Fruit fly (Drosophila melanogaster) whole organism, embryonic: Measurements from ENCODE around the gene CG4596.

Experiments
- Aef1 ChIP-seq: fragments of 200-800 bp; sonication (Bioruptor generic); IDR thresholded peaks from 3 replicates; pipeline ENCODE4 v1.3.6; 2022; ENCODE audit warnings: missing biosample characterization, missing genetic modification characterization
- Blimp-1 ChIP-seq: fragments of 200-800 bp; sonication (Bioruptor generic); optimal IDR thresholded peaks from 3 replicates; lab custom pipeline; 2018; ENCODE audit warnings: missing biosample characterization, missing genetic modification characterization, mild to moderate bottlenecking, moderate library complexity, missing genetic modification reagents
- BtbVII ChIP-seq: fragments of 200-800 bp; sonication (Bioruptor generic); optimal IDR thresholded peaks from 3 replicates; lab custom pipeline; 2017; ENCODE audit warnings: missing biosample characterization, mild to moderate bottlenecking, missing genetic modification characterization
- CG10267 ChIP-seq: fragments of 200-800 bp; sonication (Bioruptor generic); optimal IDR thresholded peaks from 2 replicates; lab custom pipeline; 2018; ENCODE audit warnings: missing biosample characterization, mild to moderate bottlenecking, missing genetic modification characterization, moderate library complexity
- CG10321 ChIP-seq: fragments of 200-800 bp; sonication (Bioruptor generic); IDR thresholded peaks from 2 replicates; pipeline ENCODE4 v1.3.6; 2022; ENCODE audit warnings: missing biosample characterization, missing genetic modification characterization
- CG12299 ChIP-seq: fragments of 200-800 bp; sonication (Bioruptor generic); optimal IDR thresholded peaks from 2 replicates; lab custom pipeline; 2018; ENCODE audit warnings: missing biosample characterization, mild to moderate bottlenecking, missing genetic modification characterization
- CG12769 ChIP-seq: fragments of 200-800 bp; sonication (Bioruptor generic); optimal IDR thresholded peaks from 2 replicates; lab custom pipeline; 2019; ENCODE audit warnings: missing biosample characterization, mild to moderate bottlenecking, missing genetic modification characterization, moderate library complexity
- CG13296 ChIP-seq: fragments of 200-800 bp; sonication (Bioruptor generic); optimal IDR thresholded peaks from 3 replicates; lab custom pipeline; 2018; ENCODE audit warnings: missing biosample characterization, mild to moderate bottlenecking, missing genetic modification characterization
- CG15514 ChIP-seq: fragments of 200-800 bp; sonication (Bioruptor generic); optimal IDR thresholded peaks from 3 replicates; lab custom pipeline; 2017; ENCODE audit warnings: missing biosample characterization, missing genetic modification characterization, mild to moderate bottlenecking, moderate library complexity, missing genetic modification reagents
- CG15696 ChIP-seq: fragments of 200-800 bp; sonication (Bioruptor generic); optimal IDR thresholded peaks from 2 replicates; lab custom pipeline; 2019; ENCODE audit warnings: missing biosample characterization, mild to moderate bottlenecking, missing genetic modification characterization, moderate library complexity
- CG1647 ChIP-seq: fragments of 200-800 bp; sonication (Bioruptor generic); optimal IDR thresholded peaks from 3 replicates; lab custom pipeline; 2016; ENCODE audit warnings: missing biosample characterization, missing genetic modification characterization
- CG16779 ChIP-seq: fragments of 200-800 bp; sonication (Bioruptor generic); IDR thresholded peaks from 2 replicates; pipeline ENCODE4 v1.3.6; 2022; ENCODE audit warnings: missing biosample characterization, missing genetic modification characterization
- CG17829 ChIP-seq: fragments of 200-800 bp; optimal IDR thresholded peaks from 2 replicates; lab custom pipeline; 2019; ENCODE audit warnings: missing biosample characterization, mild to moderate bottlenecking, missing genetic modification characterization, moderate library complexity
- CG18764 ChIP-seq: fragments of 200-800 bp; sonication (Bioruptor generic); optimal IDR thresholded peaks from 3 replicates; lab custom pipeline; 2016; ENCODE audit warnings: missing biosample characterization, missing genetic modification characterization
- CG2712 ChIP-seq: fragments of 200-800 bp; optimal IDR thresholded peaks from 3 replicates; lab custom pipeline; 2019; ENCODE audit warnings: missing biosample characterization, mild to moderate bottlenecking, missing genetic modification characterization, moderate library complexity
- CG4424 ChIP-seq: fragments of 200-800 bp; sonication (Bioruptor generic); optimal IDR thresholded peaks from 3 replicates; lab custom pipeline; 2016; ENCODE audit warnings: missing biosample characterization, missing genetic modification characterization
- CG4820 ChIP-seq: fragments of 200-800 bp; sonication (Bioruptor generic); optimal IDR thresholded peaks from 3 replicates; lab custom pipeline; 2016; ENCODE audit warnings: missing biosample characterization, missing genetic modification characterization
- CG6854 ChIP-seq: fragments of 200-800 bp; sonication (Bioruptor generic); optimal IDR thresholded peaks from 3 replicates; lab custom pipeline; 2017; ENCODE audit warnings: missing biosample characterization, mild to moderate bottlenecking, missing genetic modification characterization
- CG8089 ChIP-seq: fragments of 200-800 bp; sonication (Bioruptor generic); optimal IDR thresholded peaks from 3 replicates; lab custom pipeline; 2016; ENCODE audit warnings: missing biosample characterization, missing genetic modification characterization
- CG8290 ChIP-seq, 3 experiments: fragments of 200-800 bp; sonication (Bioruptor generic); optimal IDR thresholded peaks; 2 replicates each; lab custom pipeline; 2016 to 2019; ENCODE audit warnings: missing biosample characterization in 3 of 3, missing genetic modification characterization in 3 of 3, mild to moderate bottlenecking in 2 of 3, moderate library complexity in 1 of 3
- CG8388 ChIP-seq: fragments of 200-800 bp; sonication (Bioruptor generic); optimal IDR thresholded peaks from 2 replicates; lab custom pipeline; 2019; ENCODE audit warnings: missing biosample characterization, mild to moderate bottlenecking, missing genetic modification characterization, moderate library complexity
- CG9437 ChIP-seq: fragments of 200-800 bp; sonication (Bioruptor generic); optimal IDR thresholded peaks from 2 replicates; lab custom pipeline; 2018; ENCODE audit warnings: missing biosample characterization, mild to moderate bottlenecking, missing genetic modification characterization
- CG9817 ChIP-seq: fragments of 200-800 bp; sonication (Bioruptor generic); optimal IDR thresholded peaks from 2 replicates; lab custom pipeline; 2018; ENCODE audit warnings: missing biosample characterization, mild to moderate bottlenecking, missing genetic modification characterization, moderate library complexity
- Dip2 ChIP-seq: fragments of 200-800 bp; sonication (Bioruptor generic); IDR thresholded peaks from 2 replicates; pipeline ENCODE4 v1.3.6; 2022; ENCODE audit warnings: missing biosample characterization, missing genetic modification characterization
- Drgx ChIP-seq: fragments of 200-800 bp; sonication (Bioruptor generic); IDR thresholded peaks from 2 replicates; pipeline ENCODE4 v1.3.6; 2022; ENCODE audit warnings: missing biosample characterization, missing genetic modification characterization
- GATAe ChIP-seq: fragments of 200-800 bp; sonication (Bioruptor generic); conservative IDR thresholded peaks from 2 replicates; pipeline ENCODE4 v1.3.6; 2022; ENCODE audit warnings: missing biosample characterization, missing genetic modification characterization
- Hey ChIP-seq: fragments of 200-800 bp; sonication (Bioruptor generic); optimal IDR thresholded peaks from 3 replicates; lab custom pipeline; 2018; ENCODE audit warnings: missing biosample characterization, mild to moderate bottlenecking, missing genetic modification characterization
- Hmr ChIP-seq: fragments of 200-800 bp; sonication (Bioruptor generic); optimal IDR thresholded peaks from 3 replicates; lab custom pipeline; 2017; ENCODE audit warnings: mild to moderate bottlenecking, missing biosample characterization, missing genetic modification reagents, missing genetic modification characterization
- Meics ChIP-seq: fragments of 200-800 bp; sonication (Bioruptor generic); optimal IDR thresholded peaks from 2 replicates; lab custom pipeline; 2017; ENCODE audit warnings: missing biosample characterization, mild to moderate bottlenecking, missing genetic modification characterization
- Side ChIP-seq: fragments of 200-800 bp; sonication (Bioruptor generic); optimal IDR thresholded peaks from 2 replicates; lab custom pipeline; 2016; ENCODE audit warnings: missing biosample characterization, missing genetic modification characterization
- Spps ChIP-seq: fragments of 200-800 bp; sonication (Bioruptor generic); optimal IDR thresholded peaks from 2 replicates; lab custom pipeline; 2018; ENCODE audit warnings: missing biosample characterization, mild to moderate bottlenecking, missing genetic modification characterization
- Trl ChIP-seq, 3 experiments: fragments of >200 bp in 2 of 3; fragments of 200-800 bp in 1 of 3; sonication (Bioruptor generic) in 1 of 3; optimal IDR thresholded peaks; 2 replicates in 1 of 3; 3 replicates in 2 of 3; lab custom pipeline; 2016 to 2017; ENCODE audit warnings: missing biosample characterization in 1 of 3, missing genetic modification characterization in 1 of 3
- chif ChIP-seq, 2 experiments: fragments of 200-800 bp; sonication (Bioruptor generic); optimal IDR thresholded peaks; 3 replicates each; lab custom pipeline; 2016; ENCODE audit warnings: missing biosample characterization in 2 of 2, missing genetic modification characterization in 2 of 2
- crol ChIP-seq: fragments of 200-800 bp; sonication (Bioruptor generic); IDR thresholded peaks from 2 replicates; pipeline ENCODE4 v1.3.6; 2022; ENCODE audit warnings: missing biosample characterization, missing genetic modification characterization
- ems ChIP-seq: fragments of 200-800 bp; sonication (Bioruptor generic); optimal IDR thresholded peaks from 3 replicates; lab custom pipeline; 2016; ENCODE audit warnings: missing biosample characterization, missing genetic modification characterization
- eyg ChIP-seq: fragments of 200-800 bp; sonication (Bioruptor generic); optimal IDR thresholded peaks from 3 replicates; lab custom pipeline; 2016; ENCODE audit warnings: missing biosample characterization, missing genetic modification characterization
- gem ChIP-seq: fragments of 200-800 bp; sonication (Bioruptor generic); optimal IDR thresholded peaks from 2 replicates; lab custom pipeline; 2019; ENCODE audit warnings: missing biosample characterization, mild to moderate bottlenecking, missing genetic modification characterization, moderate library complexity
- jigr1 ChIP-seq: fragments of 200-800 bp; sonication (Bioruptor generic); IDR thresholded peaks from 3 replicates; pipeline ENCODE4 v1.3.6; 2022; ENCODE audit warnings: missing biosample characterization, missing genetic modification characterization
- mirr ChIP-seq: fragments of 200-800 bp; sonication (Bioruptor generic); optimal IDR thresholded peaks from 3 replicates; lab custom pipeline; 2018; ENCODE audit warnings: missing biosample characterization, mild to moderate bottlenecking, missing genetic modification characterization
- oc ChIP-seq: fragments of 200-800 bp; sonication (Bioruptor generic); optimal IDR thresholded peaks from 2 replicates; lab custom pipeline; 2018; ENCODE audit warnings: missing biosample characterization, mild to moderate bottlenecking, missing genetic modification characterization, moderate library complexity
- pros ChIP-seq: fragments of 200-800 bp; sonication (Bioruptor generic); optimal IDR thresholded peaks from 3 replicates; lab custom pipeline; 2019; ENCODE audit warnings: missing biosample characterization, mild to moderate bottlenecking, missing genetic modification characterization, moderate library complexity
- pum ChIP-seq: fragments of 200-800 bp; sonication (Bioruptor generic); optimal IDR thresholded peaks from 2 replicates; lab custom pipeline; 2016; ENCODE audit warnings: missing biosample characterization, missing genetic modification characterization
- schlank ChIP-seq: fragments of 200-800 bp; sonication (Bioruptor generic); optimal IDR thresholded peaks from 2 replicates; lab custom pipeline; 2018; ENCODE audit warnings: missing biosample characterization, mild to moderate bottlenecking, missing genetic modification characterization
- seq ChIP-seq: fragments of 200-800 bp; sonication (Bioruptor generic); IDR thresholded peaks from 2 replicates; pipeline ENCODE4 v1.3.6; 2022; ENCODE audit warnings: missing biosample characterization, missing genetic modification characterization
- sima ChIP-seq: fragments of 200-800 bp; sonication (Bioruptor generic); optimal IDR thresholded peaks from 2 replicates; lab custom pipeline; 2016; ENCODE audit warnings: missing biosample characterization, missing genetic modification characterization
- stwl ChIP-seq: fragments of 200-800 bp; sonication (Bioruptor generic); optimal IDR thresholded peaks from 3 replicates; lab custom pipeline; 2018; ENCODE audit warnings: missing biosample characterization, mild to moderate bottlenecking, missing genetic modification characterization, moderate library complexity
- wek ChIP-seq: fragments of 200-800 bp; sonication (Bioruptor generic); optimal IDR thresholded peaks from 3 replicates; lab custom pipeline; 2018; ENCODE audit warnings: missing biosample characterization, mild to moderate bottlenecking, missing genetic modification characterization, moderate library complexity
- zen ChIP-seq: fragments of 200-800 bp; sonication (Bioruptor generic); optimal IDR thresholded peaks from 3 replicates; lab custom pipeline; 2018; ENCODE audit warnings: missing biosample characterization, mild to moderate bottlenecking, missing genetic modification characterization, moderate library complexity

CG4596 gene

DNA sequence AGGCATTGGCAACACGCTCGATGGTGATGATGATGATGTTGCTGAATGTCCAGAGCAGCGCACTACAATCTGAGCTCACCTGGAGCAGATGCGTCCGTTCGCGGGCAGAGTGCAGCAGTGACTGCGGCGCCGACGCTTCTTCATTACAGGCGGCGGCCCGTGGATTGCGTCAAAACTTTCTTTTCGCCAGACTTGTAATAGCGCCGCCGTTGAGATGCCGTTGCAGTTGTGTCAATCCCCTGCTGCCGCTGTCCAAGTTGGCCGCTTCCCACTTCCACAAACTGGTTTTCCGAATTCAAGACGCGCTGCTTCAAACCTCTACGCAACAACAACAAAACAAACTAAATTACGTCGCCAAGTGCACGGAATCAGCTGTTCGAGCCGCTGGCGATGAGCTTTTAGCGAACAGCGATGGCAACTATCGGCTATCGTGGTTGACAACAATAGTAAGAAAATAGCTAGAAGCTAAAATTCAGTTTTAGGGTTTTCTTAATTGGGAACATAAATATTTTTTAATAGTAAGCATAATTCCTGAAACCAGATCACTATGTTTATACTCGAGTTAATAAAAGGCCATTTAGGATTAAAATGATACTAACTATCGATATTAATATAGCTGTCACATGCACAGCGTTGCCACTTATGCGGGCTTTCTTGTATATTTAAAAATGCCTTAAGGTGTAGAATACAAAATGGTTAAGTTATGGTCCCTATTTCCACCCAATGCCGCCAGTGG, 9.2 kb downstream of the CG4596 start, which contains the start of gene Tpc1 (continued):
- TF ChIP-seq CG8089 (no peak), Spps (tag; lab: Kevin White, UChicago) (no peak), CG10321 (GFP tag; lab: Robert Waterston, UW) (no peak), CG17829 (tag; lab: Kevin White, UChicago) (peak; percentile 53), stwl (tag; lab: Kevin White, UChicago) (peak; percentile 36), chif (GFP tag; optimal IDR thresholded peaks at IDR 0.05; lab: Kevin White, UChicago) (peak; percentile 10 to 19), CG12299 (no peak), Dip2 (GFP tag; lab: Robert Waterston, UW) (no peak), GATAe (no peak), CG1647 (GFP tag; lab: Kevin White, UChicago) (peak; percentile 9), CG4820 (peak; percentile 6), CG16779 (GFP tag; lab: Robert Waterston, UW) (no peak), CG6854 (no peak), BtbVII (no peak), CG12769 (peak; percentile 49), Drgx (no peak), schlank (no peak), jigr1 (GFP tag; lab: Robert Waterston, UW) (no peak), Side (GFP tag; lab: Kevin White, UChicago) (peak; percentile 18), CG9817 (no peak), Meics (GFP tag; lab: Kevin White, UChicago) (peak; percentile 38), crol (GFP tag; lab: Robert Waterston, UW) (peak; percentile 67), Blimp-1 (GFP tag; lab: Kevin White, UChicago) (peak; percentile 83), wek (no peak), seq (GFP tag; lab: Robert Waterston, UW) (no peak), mirr (GFP tag; lab: Kevin White, UChicago) (no peak), CG15514 (peak; percentile 58), gem (peak; percentile 57), CG18764 (GFP tag; lab: Kevin White, UChicago) (no peak), CG9437 (GFP tag; lab: Kevin White, UChicago) (peak; percentile 70), CG8290 (GFP tag; optimal IDR thresholded peaks at IDR 0.05; lab: Kevin White, UChicago) (peak; percentile 30), CG8290 (tag; optimal IDR thresholded peaks at IDR 0.05; lab: Kevin White, UChicago) (no peak), pum (GFP tag; lab: Kevin White, UChicago) (peak; percentile 27), Hmr (GFP tag; lab: Kevin White, UChicago) (peak; percentile 17), zen (tag; lab: Kevin White, UChicago) (peak; percentile 48), pros (peak; percentile 90), CG15696 (tag; lab: Kevin White, UChicago) (peak; percentile 26), CG2712 (tag; lab: Kevin White, UChicago) (peak; percentile 56), Aef1 (GFP tag; lab: Robert Waterston, UW) (0 out of 3 replicates have a peak, but pooled peaks have one; percentile 32), ems (peak; percentile 43), Trl (optimal IDR thresholded peaks at IDR 0.05; lab: Kevin White, UChicago) (no peak), Trl (GFP tag; optimal IDR thresholded peaks at IDR 0.05; lab: Kevin White, UChicago) (peak; percentile 38), CG8388 (GFP tag; lab: Kevin White, UChicago) (no peak), Hey (tag; lab: Kevin White, UChicago) (no peak), sima (GFP tag; lab: Kevin White, UChicago) (no peak), CG10267 (tag; lab: Kevin White, UChicago) (peak; percentile 55), CG13296 (GFP tag; lab: Kevin White, UChicago) (no peak), oc (tag; lab: Kevin White, UChicago) (peak; percentile 1), eyg (GFP tag; lab: Kevin White, UChicago) (peak; percentile 39), CG4424 (no peak)
